Worm (Caenorhabditis elegans): ENCODE measurements around the gene ttll-5.

The ttll-5 gene

ce11 chrV:11548914-11549406, 40.1 kb downstream of the ttll-5 start, which contains the start of the genes F38B7.17 and F38B7.3 (continued):
- TF ChIP-seq nhr-23 (tag; optimal IDR thresholded peaks at IDR 0.05) (no peak), ama-1 (optimal IDR thresholded peaks at IDR 0.05) (peak; percentile 79), elt-3 (tag; optimal IDR thresholded peaks at IDR 0.05) (no peak), skn-1 (tag; optimal IDR thresholded peaks at IDR 0.05) (no peak), mbf-1 (tag; optimal IDR thresholded peaks at IDR 0.05) (no peak), unc-62 (GFP tag; optimal IDR thresholded peaks at IDR 0.05) (no peak), zag-1 (tag; optimal IDR thresholded peaks at IDR 0.05) (no peak), ceh-82 (tag; optimal IDR thresholded peaks at IDR 0.05) (no peak), R02D3.7 (tag; optimal IDR thresholded peaks at IDR 0.05) (no peak), elt-1 (tag; optimal IDR thresholded peaks at IDR 0.05) (no peak), sma-9 (GFP tag; optimal IDR thresholded peaks at IDR 0.05) (peak; percentile 70), sma-9 (tag; optimal IDR thresholded peaks at IDR 0.05) (no peak), alr-1 (tag; optimal IDR thresholded peaks at IDR 0.05) (no peak), ztf-1 (GFP tag; conservative IDR thresholded peaks at IDR 0.05) (no peak), nhr-11 (tag; optimal IDR thresholded peaks at IDR 0.05) (no peak)

- TF ChIP-seq blmp-1 (tag; optimal IDR thresholded peaks at IDR 0.05; ENCODE audit: insufficient read depth), result no peak
- no peak for TF ChIP-seq lsy-2 (tag; optimal IDR thresholded peaks at IDR 0.05)
- no peak for TF ChIP-seq nhr-6 (tag; optimal IDR thresholded peaks at IDR 0.05)
- no peak for TF ChIP-seq nhr-10 (tag; optimal IDR thresholded peaks at IDR 0.05)
- TF ChIP-seq fos-1 (tag; optimal IDR thresholded peaks at IDR 0.05), result no peak
- no peak for TF ChIP-seq nhr-77 (tag; optimal IDR thresholded peaks at IDR 0.05)
Measured at ce11 chrV:11552379-11552778, 43.5 kb downstream of the ttll-5 start, which contains the start of gene srx-85. Gene srx-85 (plus strand): TSS chrV:11552679.

ce11 chrV:11554260-11554659, 45.4 kb downstream of the ttll-5 start, which contains the start of gene duo-1:
Gene duo-1 (plus strand): TSS chrV:11554630.
- TF ChIP-seq C34F6.9 (tag; optimal IDR thresholded peaks at IDR 0.05) (no peak), blmp-1 (tag; optimal IDR thresholded peaks at IDR 0.05; ENCODE audit: insufficient read depth) (no peak), nhr-25 (tag; optimal IDR thresholded peaks at IDR 0.05) (no peak), nhr-77 (tag; optimal IDR thresholded peaks at IDR 0.05) (no peak), ztf-1 (GFP tag; conservative IDR thresholded peaks at IDR 0.05) (no peak), R02D3.7 (tag; optimal IDR thresholded peaks at IDR 0.05) (no peak), alr-1 (tag; optimal IDR thresholded peaks at IDR 0.05) (no peak), zag-1 (tag; optimal IDR thresholded peaks at IDR 0.05) (no peak), mdl-1 (tag; optimal IDR thresholded peaks at IDR 0.05) (no peak), nhr-21 (tag; optimal IDR thresholded peaks at IDR 0.05) (no peak), nhr-6 (tag; optimal IDR thresholded peaks at IDR 0.05) (no peak), skn-1 (tag; optimal IDR thresholded peaks at IDR 0.05) (no peak), sem-4 (tag; optimal IDR thresholded peaks at IDR 0.05) (no peak)

Measured in whole organism, L2 larva.